Worm (Caenorhabditis elegans) whole organism, L4/young adult: ENCODE data around the gene hum-4.
"Not testable (repeated sequence)": the region's sequence is repeated elsewhere in the genome, so short reads cannot be mapped to it uniquely, and the experiment has no call there.

Experiments
- W03F9.2 ChIP-seq: fragments of 150-350 bp; optimal IDR thresholded peaks from 2 replicates; lab custom pipeline; 2014; ENCODE audit warnings: missing biosample characterization, missing genetic modification characterization
- dao-5 ChIP-seq: sonication (generic microtip); optimal IDR thresholded peaks from 2 replicates; lab custom pipeline; 2016; ENCODE audit warnings: missing genotype, missing genetic modification characterization, moderate library complexity, missing compliant biosample characterization
- him-1 ChIP-seq: sonication (generic microtip); optimal IDR thresholded peaks from 2 replicates; lab custom pipeline; 2016; ENCODE audit warnings: missing genotype, missing genetic modification reagents, missing genetic modification characterization, missing compliant biosample characterization

Gene hum-4

ce11 chrX:11452316-11452715 lies 18.9 kb upstream of the hum-4 start:
- TF ChIP-seq W03F9.2 (tag; lab: Kevin White, UChicago) (no peak), him-1 (no peak), dao-5 (no peak)

- TF ChIP-seq him-1 (no peak), W03F9.2 (tag; lab: Kevin White, UChicago) (no peak), dao-5 (no peak)
Observed at ce11 chrX:11450261-11450660, 16.9 kb upstream of the hum-4 start.

ce11 chrX:11447695-11448094 lies 14.3 kb upstream of the hum-4 start:
- no peak for TF ChIP-seq W03F9.2 (tag; lab: Kevin White, UChicago)
- TF ChIP-seq dao-5, result no peak
- no peak for TF ChIP-seq him-1

- TF ChIP-seq W03F9.2 (tag; lab: Kevin White, UChicago), result no peak
Observed at ce11 chrX:11446535-11446934, 13.1 kb upstream of the hum-4 start, which contains the start of gene igeg-2. igeg-2 (minus strand) TSS chrX:11446635.

ce11 chrX:11439740-11440139 lies 6.4 kb upstream of the hum-4 start, which contains the start of gene F46C3.7:
F46C3.7 (plus strand) TSS chrX:11440040.
- TF ChIP-seq W03F9.2 (tag; lab: Kevin White, UChicago); dao-5; him-1: not testable (repeated sequence)

ce11 chrX:11437716-11438115 lies 4.3 kb upstream of the hum-4 start:
- TF ChIP-seq him-1, result no peak
- no peak for TF ChIP-seq dao-5
- no peak for TF ChIP-seq W03F9.2 (tag; lab: Kevin White, UChicago)

ce11 chrX:11435488-11435887 lies 2.1 kb upstream of the hum-4 start:
- TF ChIP-seq W03F9.2 (tag; lab: Kevin White, UChicago) (no peak), dao-5 (no peak), him-1 (no peak)

- TF ChIP-seq dao-5 (no peak), W03F9.2 (tag; lab: Kevin White, UChicago) (no peak), him-1 (no peak)
Observed at ce11 chrX:11427550-11427949, 5.8 kb downstream of the hum-4 start.

ce11 chrX:11426647-11427046 lies 6.7 kb downstream of the hum-4 start:
- TF ChIP-seq W03F9.2 (tag; lab: Kevin White, UChicago) (no peak), him-1 (no peak), dao-5 (no peak)

ce11 chrX:11419988-11420387 lies 13.4 kb downstream of the hum-4 start, which contains the start of gene F46C3.6:
F46C3.6 (minus strand) TSS chrX:11420074.
- no peak for TF ChIP-seq dao-5
- no peak for TF ChIP-seq W03F9.2 (tag; lab: Kevin White, UChicago)
- TF ChIP-seq him-1, result no peak

- TF ChIP-seq W03F9.2 (tag; lab: Kevin White, UChicago), result no peak
- no peak for TF ChIP-seq dao-5
- no peak for TF ChIP-seq him-1
Observed at ce11 chrX:11418667-11419066, 14.7 kb downstream of the hum-4 start, which contains the start of gene F46C3.2. F46C3.2 (minus strand) TSS chrX:11418767.

ce11 chrX:11414837-11415550 lies 18.4 kb downstream of the hum-4 start, which contains the start of gene pek-1:
pek-1 (minus strand) TSS chrX:11414887.
- no peak for TF ChIP-seq W03F9.2 (tag; lab: Kevin White, UChicago)

ce11 chrX:11411675-11412074 lies 21.7 kb downstream of the hum-4 start:
- TF ChIP-seq dao-5, result no peak
- TF ChIP-seq W03F9.2 (tag; lab: Kevin White, UChicago), result no peak
- TF ChIP-seq him-1, result no peak

ce11 chrX:11409457-11409856 lies 23.9 kb downstream of the hum-4 start:
- peak; percentile 36 for TF ChIP-seq W03F9.2 (tag; lab: Kevin White, UChicago)
- TF ChIP-seq him-1, result no peak
- TF ChIP-seq dao-5, result no peak

- TF ChIP-seq him-1 (no peak), W03F9.2 (tag; lab: Kevin White, UChicago) (no peak), dao-5 (no peak)
Observed at ce11 chrX:11407682-11408335, 25.6 kb downstream of the hum-4 start, which contains the start of gene F08B12.4. F08B12.4 (minus strand) TSS chrX:11407732.
